Fruit fly (Drosophila melanogaster): ENCODE data around the gene Cyp304a1.

Gene Cyp304a1

dm6 chr3R:12963491-12963890 lies at the start of gene Cyp304a1:
Gene Cyp304a1 (plus strand): TSS chr3R:12963791.
- TF ChIP-seq CG9797 (GFP tag; optimal IDR thresholded peaks at IDR 0.05) = no peak
- TF ChIP-seq her (GFP tag; optimal IDR thresholded peaks at IDR 0.05) = no peak
- no peak for TF ChIP-seq lbe (GFP tag; optimal IDR thresholded peaks at IDR 0.05)
- TF ChIP-seq ind (GFP tag; optimal IDR thresholded peaks at IDR 0.05) = no peak
- TF ChIP-seq Spps (tag; optimal IDR thresholded peaks at IDR 0.05) = no peak

- no peak for TF ChIP-seq CG10321 (GFP tag; IDR thresholded peaks at IDR 0.05)
- no peak for TF ChIP-seq Ssrp (tag; optimal IDR thresholded peaks at IDR 0.05)
- TF ChIP-seq BEAF-32 (GFP tag; optimal IDR thresholded peaks at IDR 0.05) = no peak
- TF ChIP-seq Atf-2 (GFP tag; optimal IDR thresholded peaks at IDR 0.05) = no peak
- TF ChIP-seq CG7745 (tag; optimal IDR thresholded peaks at IDR 0.05) = no peak
- TF ChIP-seq az2 (GFP tag; optimal IDR thresholded peaks at IDR 0.05) = no peak
- no peak for TF ChIP-seq CG3065 (GFP tag; optimal IDR thresholded peaks at IDR 0.05)
- TF ChIP-seq CG12219 (GFP tag; optimal IDR thresholded peaks at IDR 0.05) = no peak
- 0 out of 2 replicates have a peak, but pooled peaks have one; percentile 13 for TF ChIP-seq CG9932 (GFP tag; IDR thresholded peaks at IDR 0.05)
- TF ChIP-seq CG17829 (tag; optimal IDR thresholded peaks at IDR 0.05) = no peak
- no peak for TF ChIP-seq CG10979 (tag; optimal IDR thresholded peaks at IDR 0.05)
- TF ChIP-seq CG10209 (GFP tag; optimal IDR thresholded peaks at IDR 0.05) = no peak
- TF ChIP-seq Optix (GFP tag; IDR thresholded peaks at IDR 0.05) = no peak
- no peak for TF ChIP-seq Fer3 (tag; optimal IDR thresholded peaks at IDR 0.05)
- no peak for TF ChIP-seq Hmr (GFP tag; optimal IDR thresholded peaks at IDR 0.05)
- peak; percentile 16 for TF ChIP-seq CG3163 (GFP tag; optimal IDR thresholded peaks at IDR 0.05)
- TF ChIP-seq wor (GFP tag; IDR thresholded peaks at IDR 0.05) = no peak
- TF ChIP-seq CG8359 (GFP tag; optimal IDR thresholded peaks at IDR 0.05; ENCODE audit: borderline replicate concordance) = no peak
- TF ChIP-seq cad (GFP tag; optimal IDR thresholded peaks at IDR 0.05) = no peak
- TF ChIP-seq crol (GFP tag; IDR thresholded peaks at IDR 0.05) = no peak
- TF ChIP-seq CG34224 (GFP tag; IDR thresholded peaks at IDR 0.05; ENCODE audit: partially characterized antibody) = no peak
- no peak for TF ChIP-seq CG17612 (GFP tag; IDR thresholded peaks at IDR 0.05)
- no peak for TF ChIP-seq CG8924 (tag; optimal IDR thresholded peaks at IDR 0.05)
- no peak for TF ChIP-seq bowl (GFP tag; IDR thresholded peaks at IDR 0.05)
- TF ChIP-seq Trl (optimal IDR thresholded peaks at IDR 0.05) = peak; percentile 13 to 21
- TF ChIP-seq Trl (GFP tag; optimal IDR thresholded peaks at IDR 0.05) = no peak
- TF ChIP-seq Deaf1 (tag; optimal IDR thresholded peaks at IDR 0.05) = peak; percentile 92
- no peak for TF ChIP-seq Lim3 (GFP tag; IDR thresholded peaks at IDR 0.05)
- no peak for TF ChIP-seq run (tag; optimal IDR thresholded peaks at IDR 0.05)
Observed at dm6 chr3R:12915811-12916210, 47.8 kb upstream of the Cyp304a1 start, which contains the start of gene beat-Vb. Gene beat-Vb (plus strand): TSS chr3R:12916056.

- TF ChIP-seq CG6689 (GFP tag; IDR thresholded peaks at IDR 0.05) (0 out of 2 replicates have a peak, but pooled peaks have one; percentile 13), gfzf (GFP tag; optimal IDR thresholded peaks at IDR 0.05) (no peak), row (GFP tag; IDR thresholded peaks at IDR 0.05) (0 out of 3 replicates have a peak, but pooled peaks have one; percentile 13), sens (GFP tag) (peak; percentile 47), prd (optimal IDR thresholded peaks at IDR 0.05) (no peak), prd (GFP tag; IDR thresholded peaks at IDR 0.05) (peak; percentile 42; the same call in 1 of the 3 replicates), chif (GFP tag; optimal IDR thresholded peaks at IDR 0.05) (peak in 1 of 2 experiments; percentile 3), gem (tag; optimal IDR thresholded peaks at IDR 0.05) (peak; percentile 2), Lhr (GFP tag; optimal IDR thresholded peaks at IDR 0.05) (no peak)
Observed at dm6 chr3R:12957388-12957787, 6.2 kb upstream of the Cyp304a1 start.
